Fruit fly (Drosophila melanogaster): ENCODE results near the gene CG11975.

DNA sequence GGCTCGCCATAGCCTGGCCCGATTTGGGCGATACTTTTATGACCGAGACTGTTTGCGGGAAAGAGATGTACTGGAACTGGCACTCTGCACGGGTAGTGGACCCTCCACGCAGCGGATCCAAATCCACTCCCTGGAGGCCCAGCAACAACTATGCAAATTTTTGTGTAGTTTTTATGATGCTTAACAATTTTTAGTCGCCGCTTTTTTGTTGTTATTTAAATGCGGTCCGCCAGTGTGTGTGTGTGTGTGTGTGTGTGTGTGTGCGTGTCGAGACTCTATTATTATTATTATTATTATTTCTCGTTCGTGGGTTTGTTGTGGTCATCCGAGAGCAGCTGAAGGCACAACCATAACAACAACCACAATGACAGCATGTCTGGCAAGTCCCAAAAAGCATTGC is 33.9 kb upstream of the CG11975 start:
- TF ChIP-seq CG15710 (tag; optimal IDR thresholded peaks at IDR 0.05) (no peak), rn (GFP tag; IDR thresholded peaks at IDR 0.05) (no peak), CG12605 (GFP tag; IDR thresholded peaks at IDR 0.05) (no peak), CG13204 (GFP tag; optimal IDR thresholded peaks at IDR 0.05) (no peak), EcR (GFP tag; optimal IDR thresholded peaks at IDR 0.05) (no peak), Snoo (tag; optimal IDR thresholded peaks at IDR 0.05) (no peak), Pif1A (GFP tag; optimal IDR thresholded peaks at IDR 0.05) (no peak)
